Worm (Caenorhabditis elegans) whole organism, late embryonic: Measurements from ENCODE around the gene F14D7.3.

Experiments
- C08G9.2 ChIP-seq: sonication (generic microtip); optimal IDR thresholded peaks from 2 replicates; lab custom pipeline; 2016; ENCODE audit warnings: mild to moderate bottlenecking, missing genetic modification characterization, moderate library complexity, missing compliant biosample characterization
- C38D4.7 ChIP-seq: fragments of 200-800 bp; sonication (Bioruptor generic); optimal IDR thresholded peaks from 2 replicates; lab custom pipeline; 2018; ENCODE audit warnings: mild to moderate bottlenecking, missing genetic modification characterization, moderate library complexity, missing compliant biosample characterization
- K02D7.2 ChIP-seq: sonication (generic microtip); optimal IDR thresholded peaks from 2 replicates; lab custom pipeline; 2017; ENCODE audit warnings: mild to moderate bottlenecking, missing genetic modification characterization, missing compliant biosample characterization
- K09A11.1 ChIP-seq: sonication (generic microtip); optimal IDR thresholded peaks from 2 replicates; lab custom pipeline; 2017; ENCODE audit warnings: antibody characterized with exemption, mild to moderate bottlenecking, missing genetic modification characterization, missing compliant biosample characterization; ENCODE audit not compliant: insufficient read depth
- T23F11.4 ChIP-seq: fragments of 200-800 bp; sonication (Bioruptor generic); optimal IDR thresholded peaks from 2 replicates; lab custom pipeline; 2018; ENCODE audit warnings: mild to moderate bottlenecking, missing genetic modification characterization, missing compliant biosample characterization
- Y22D7AL.16 ChIP-seq: sonication (generic microtip); optimal IDR thresholded peaks from 2 replicates; lab custom pipeline; 2016; ENCODE audit warnings: missing genetic modification characterization, missing compliant biosample characterization
- ama-1 ChIP-seq: fragments of 150-350 bp; optimal IDR thresholded peaks from 2 replicates; lab custom pipeline; 2014
- ceh-14 ChIP-seq: sonication (generic microtip); optimal IDR thresholded peaks from 2 replicates; lab custom pipeline; 2016; ENCODE audit warnings: missing genotype, missing genetic modification characterization, missing compliant biosample characterization
- ceh-19 ChIP-seq: fragments of 200-800 bp; sonication (Bioruptor generic); optimal IDR thresholded peaks from 2 replicates; lab custom pipeline; 2018; ENCODE audit warnings: mild to moderate bottlenecking, missing genetic modification characterization, missing compliant biosample characterization
- ceh-22 ChIP-seq: sonication (generic microtip); optimal IDR thresholded peaks from 2 replicates; lab custom pipeline; 2017; ENCODE audit warnings: missing biosample characterization, missing genetic modification characterization
- ceh-24 ChIP-seq: sonication (generic microtip); optimal IDR thresholded peaks from 2 replicates; lab custom pipeline; 2016; ENCODE audit warnings: mild to moderate bottlenecking, missing genetic modification characterization, missing compliant biosample characterization
- ceh-30 ChIP-seq: fragments of 150-350 bp; optimal IDR thresholded peaks from 2 replicates; lab custom pipeline; 2014; ENCODE audit warnings: missing biosample characterization, missing genetic modification characterization
- ceh-31 ChIP-seq: sonication (generic microtip); optimal IDR thresholded peaks from 2 replicates; lab custom pipeline; 2016; ENCODE audit warnings: missing genetic modification characterization, missing compliant biosample characterization
- ceh-9 ChIP-seq: sonication (generic microtip); optimal IDR thresholded peaks from 2 replicates; lab custom pipeline; 2016; ENCODE audit warnings: mild to moderate bottlenecking, missing genetic modification characterization, inconsistent platforms, missing compliant biosample characterization
- che-1 ChIP-seq: sonication (generic microtip); optimal IDR thresholded peaks from 2 replicates; lab custom pipeline; 2016; ENCODE audit warnings: mild to moderate bottlenecking, missing genetic modification characterization, missing compliant biosample characterization
- dmd-4 ChIP-seq: sonication (generic microtip); optimal IDR thresholded peaks from 2 replicates; lab custom pipeline; 2016; ENCODE audit warnings: borderline replicate concordance, missing genetic modification characterization, missing compliant biosample characterization
- elt-2 ChIP-seq: sonication (generic microtip); optimal IDR thresholded peaks from 2 replicates; lab custom pipeline; 2016; ENCODE audit warnings: missing genetic modification reagents, missing genetic modification characterization, missing compliant biosample characterization
- ets-4 ChIP-seq: sonication (generic microtip); optimal IDR thresholded peaks from 2 replicates; lab custom pipeline; 2016; ENCODE audit warnings: missing genetic modification characterization, missing compliant biosample characterization
- fax-1 ChIP-seq: sonication (generic microtip); optimal IDR thresholded peaks from 2 replicates; lab custom pipeline; 2016; ENCODE audit warnings: missing genotype, missing genetic modification characterization, missing compliant biosample characterization
- fkh-10 ChIP-seq: fragments of 150-350 bp; optimal IDR thresholded peaks from 2 replicates; lab custom pipeline; 2014; ENCODE audit warnings: missing biosample characterization, missing genetic modification reagents, missing genetic modification characterization
- hlh-13 ChIP-seq: fragments of 200-800 bp; sonication (Bioruptor generic); optimal IDR thresholded peaks from 2 replicates; lab custom pipeline; 2018; ENCODE audit warnings: mild to moderate bottlenecking, missing genetic modification characterization, missing compliant biosample characterization
- hlh-6 ChIP-seq: sonication (generic microtip); optimal IDR thresholded peaks from 2 replicates; lab custom pipeline; 2016; ENCODE audit warnings: missing genotype, missing genetic modification characterization, missing compliant biosample characterization
- hlh-8 ChIP-seq: sonication (generic microtip); optimal IDR thresholded peaks from 2 replicates; lab custom pipeline; 2016; ENCODE audit warnings: missing genotype, missing genetic modification characterization, missing compliant biosample characterization
- madf-2 ChIP-seq: sonication (generic microtip); optimal IDR thresholded peaks from 2 replicates; lab custom pipeline; 2017; ENCODE audit warnings: missing genetic modification characterization, missing compliant biosample characterization
- mec-3 ChIP-seq: sonication (generic microtip); optimal IDR thresholded peaks from 2 replicates; lab custom pipeline; 2016; ENCODE audit warnings: borderline replicate concordance, missing genetic modification characterization, missing compliant biosample characterization
- nfya-1 ChIP-seq: sonication (generic microtip); optimal IDR thresholded peaks from 2 replicates; lab custom pipeline; 2017; ENCODE audit warnings: missing genetic modification characterization, mild to moderate bottlenecking, missing compliant biosample characterization, antibody characterized with exemption, moderate library complexity
- nhr-11 ChIP-seq: fragments of 150-350 bp; optimal IDR thresholded peaks from 2 replicates; lab custom pipeline; 2014; ENCODE audit warnings: missing biosample characterization, missing genetic modification characterization
- npax-4 ChIP-seq: sonication (generic microtip); optimal IDR thresholded peaks from 2 replicates; lab custom pipeline; 2016; ENCODE audit warnings: missing genetic modification characterization, missing compliant biosample characterization
- pag-3 ChIP-seq: sonication (generic microtip); optimal IDR thresholded peaks from 2 replicates; lab custom pipeline; 2016; ENCODE audit warnings: missing compliant biosample characterization, missing genetic modification characterization, borderline replicate concordance
- pat-9 ChIP-seq: fragments of 200-800 bp; sonication (Bioruptor generic); optimal IDR thresholded peaks from 2 replicates; lab custom pipeline; 2018; ENCODE audit warnings: mild to moderate bottlenecking, missing genetic modification characterization, moderate library complexity, missing compliant biosample characterization
- pha-4 ChIP-seq: fragments of 150-350 bp; optimal IDR thresholded peaks from 2 replicates; lab custom pipeline; 2018; ENCODE audit warnings: missing biosample characterization, missing genetic modification reagents, missing genetic modification characterization
- pqm-1 ChIP-seq: sonication (generic microtip); optimal IDR thresholded peaks from 2 replicates; lab custom pipeline; 2016; ENCODE audit warnings: missing genetic modification characterization, missing compliant biosample characterization
- pros-1 ChIP-seq: fragments of 150-350 bp; optimal IDR thresholded peaks from 2 replicates; lab custom pipeline; 2014; ENCODE audit warnings: missing biosample characterization, missing genetic modification reagents, missing genetic modification characterization
- sox-2 ChIP-seq: fragments of 200-800 bp; sonication (Bioruptor generic); IDR thresholded peaks from 2 replicates; pipeline ENCODE4 v1.3.6; 2022; ENCODE audit warnings: missing genetic modification reagents, missing genetic modification characterization, missing compliant biosample characterization
- sox-4 ChIP-seq: sonication (generic microtip); optimal IDR thresholded peaks from 2 replicates; lab custom pipeline; 2017; ENCODE audit warnings: mild to moderate bottlenecking, missing genetic modification characterization, inconsistent platforms, missing compliant biosample characterization
- syd-9 ChIP-seq: sonication (generic microtip); optimal IDR thresholded peaks from 2 replicates; lab custom pipeline; 2016; ENCODE audit warnings: mild to moderate bottlenecking, missing genetic modification characterization, moderate library complexity, missing compliant biosample characterization
- tbx-7 ChIP-seq: sonication (generic microtip); optimal IDR thresholded peaks from 2 replicates; lab custom pipeline; 2016; ENCODE audit warnings: missing genotype, missing genetic modification characterization, missing compliant biosample characterization
- ttx-3 ChIP-seq: sonication (generic microtip); optimal IDR thresholded peaks from 2 replicates; lab custom pipeline; 2016; ENCODE audit warnings: missing genetic modification reagents, missing genetic modification characterization, missing compliant biosample characterization
- unc-3 ChIP-seq, 2 experiments: fragments of 200-800 bp in 1 of 2; sonication (Bioruptor generic) in 1 of 2; sonication (generic microtip) in 1 of 2; conservative IDR thresholded peaks in 1 of 2; optimal IDR thresholded peaks in 1 of 2; 2 replicates each; pipeline versions ENCODE4 v1.3.6 to Lab custom; 2016 to 2022; ENCODE audit warnings: missing compliant biosample characterization in 2 of 2, missing genetic modification characterization in 2 of 2, missing genetic modification reagents in 1 of 2
- unc-55 ChIP-seq: sonication (generic microtip); optimal IDR thresholded peaks from 2 replicates; lab custom pipeline; 2017; ENCODE audit warnings: missing biosample characterization, missing genetic modification reagents, missing genetic modification characterization
- zip-5 ChIP-seq: sonication (generic microtip); optimal IDR thresholded peaks from 2 replicates; lab custom pipeline; 2016; ENCODE audit warnings: missing genetic modification characterization, missing compliant biosample characterization

The F14D7.3 gene

ce11 chrV:14314236-14314635, 17.6 kb downstream of the F14D7.3 start, which contains the start of gene F47B8.1:
F47B8.1 (minus strand) TSS chrV:14314336.
- TF ChIP-seq unc-3 (GFP tag; conservative IDR thresholded peaks at IDR 0.05; lab: Robert Waterston, UW) (no peak), unc-3 (tag; optimal IDR thresholded peaks at IDR 0.05; lab: Kevin White, UChicago) (no peak), fkh-10 (GFP tag; lab: Kevin White, UChicago) (no peak), zip-5 (tag; lab: Kevin White, UChicago) (no peak), elt-2 (tag; lab: Kevin White, UChicago) (no peak), unc-55 (GFP tag; lab: Kevin White, UChicago) (no peak), sox-2 (GFP tag; lab: Robert Waterston, UW) (no peak), T23F11.4 (GFP tag; lab: Kevin White, UChicago) (no peak), ceh-31 (tag; lab: Kevin White, UChicago) (no peak), nfya-1 (tag; lab: Kevin White, UChicago) (no peak), ama-1 (no peak), hlh-6 (tag; lab: Kevin White, UChicago) (no peak), ceh-19 (GFP tag; lab: Kevin White, UChicago) (no peak), ceh-9 (tag; lab: Kevin White, UChicago) (no peak), che-1 (no peak), hlh-8 (tag; lab: Kevin White, UChicago) (no peak), ttx-3 (tag; lab: Kevin White, UChicago) (no peak), ceh-30 (tag; lab: Kevin White, UChicago) (no peak), madf-2 (tag; lab: Kevin White, UChicago) (no peak), C38D4.7 (no peak)

ce11 chrV:14316525-14316924, 19.9 kb downstream of the F14D7.3 start, which contains the start of gene F47B8.2:
F47B8.2 (minus strand) TSS chrV:14316625.
- TF ChIP-seq ceh-22 (no peak), mec-3 (tag; lab: Kevin White, UChicago) (no peak), ceh-14 (no peak), pqm-1 (tag; lab: Kevin White, UChicago) (no peak), tbx-7 (no peak), nhr-11 (tag; lab: Kevin White, UChicago) (no peak), sox-4 (tag; lab: Kevin White, UChicago) (no peak), pag-3 (tag; lab: Kevin White, UChicago) (no peak), elt-2 (tag; lab: Kevin White, UChicago) (no peak)

ce11 chrV:14317204-14317603, 20.6 kb downstream of the F14D7.3 start:
- TF ChIP-seq Y22D7AL.16 (tag; lab: Kevin White, UChicago) (no peak), K02D7.2 (tag; lab: Kevin White, UChicago) (no peak), fax-1 (no peak), pros-1 (no peak), ceh-19 (GFP tag; lab: Kevin White, UChicago) (no peak), hlh-6 (tag; lab: Kevin White, UChicago) (no peak), pha-4 (tag; lab: Kevin White, UChicago) (no peak), syd-9 (tag; lab: Kevin White, UChicago) (no peak), C08G9.2 (tag; lab: Kevin White, UChicago) (no peak), ets-4 (tag; lab: Kevin White, UChicago) (no peak), hlh-13 (no peak), npax-4 (tag; lab: Kevin White, UChicago) (no peak), pat-9 (no peak), K09A11.1 (no peak), ceh-24 (tag; lab: Kevin White, UChicago) (no peak), dmd-4 (tag; lab: Kevin White, UChicago) (no peak)
